Worm (Caenorhabditis elegans) whole organism, dauer: ENCODE data around the gene ctl-2.
"Not testable (repeated sequence)": the region's sequence is repeated elsewhere in the genome, so short reads cannot be mapped to it uniquely, and the experiment has no call there.

Experiments used
- unc-62 ChIP-seq: sonication (generic microtip); optimal IDR thresholded peaks from 2 replicates; lab custom pipeline; 2017; ENCODE audit warnings: missing biosample characterization, missing genetic modification reagents, missing genetic modification characterization

ctl-2 gene

DNA sequence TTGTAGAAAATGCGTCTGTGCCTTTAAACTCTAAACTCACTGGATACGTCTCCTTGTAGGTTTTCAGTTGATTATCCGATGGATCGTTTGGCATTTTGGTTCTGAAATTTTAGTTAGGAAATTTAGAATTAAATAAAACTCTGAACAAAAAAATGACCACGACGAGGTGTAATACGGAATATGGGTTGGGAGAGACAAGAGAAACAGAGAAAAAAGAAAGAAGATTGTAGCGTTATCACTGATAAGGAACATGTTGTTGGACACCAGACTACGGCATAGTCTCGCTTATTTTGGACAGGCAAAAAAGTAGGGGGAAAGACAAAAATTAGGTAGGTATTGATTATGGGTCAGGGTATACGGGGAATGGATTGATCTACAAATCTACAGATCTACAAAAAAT lies at the start of gene ctl-2:
Gene ctl-2, minus strand, starts transcription at position 101 of the 400 bp plus-strand sequence.
- TF ChIP-seq unc-62, result not testable (repeated sequence)

DNA sequence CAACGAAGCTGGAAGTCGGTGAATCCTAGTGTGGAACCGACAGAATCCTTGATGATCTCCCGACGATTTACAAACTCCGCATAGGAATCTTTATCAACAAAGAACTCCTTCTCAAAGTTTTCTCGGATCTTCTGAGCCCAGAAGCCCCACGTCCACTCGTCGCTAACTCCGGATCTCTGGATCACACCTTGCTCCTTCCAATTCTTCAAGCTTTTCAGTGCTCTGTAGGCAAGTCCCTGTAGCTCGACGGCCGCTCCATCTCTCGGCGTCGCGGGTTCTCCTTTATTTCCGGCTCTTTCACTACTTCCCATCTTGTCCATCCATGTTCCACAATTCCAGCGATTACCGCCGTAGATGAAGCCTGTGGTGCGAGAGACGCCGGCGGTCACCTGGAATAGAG lies 49.5 kb upstream of the ctl-2 start:
- TF ChIP-seq unc-62, result no peak

ce11 chrII:14350768-14351167 lies 48.9 kb upstream of the ctl-2 start:
- no peak for TF ChIP-seq unc-62

DNA sequence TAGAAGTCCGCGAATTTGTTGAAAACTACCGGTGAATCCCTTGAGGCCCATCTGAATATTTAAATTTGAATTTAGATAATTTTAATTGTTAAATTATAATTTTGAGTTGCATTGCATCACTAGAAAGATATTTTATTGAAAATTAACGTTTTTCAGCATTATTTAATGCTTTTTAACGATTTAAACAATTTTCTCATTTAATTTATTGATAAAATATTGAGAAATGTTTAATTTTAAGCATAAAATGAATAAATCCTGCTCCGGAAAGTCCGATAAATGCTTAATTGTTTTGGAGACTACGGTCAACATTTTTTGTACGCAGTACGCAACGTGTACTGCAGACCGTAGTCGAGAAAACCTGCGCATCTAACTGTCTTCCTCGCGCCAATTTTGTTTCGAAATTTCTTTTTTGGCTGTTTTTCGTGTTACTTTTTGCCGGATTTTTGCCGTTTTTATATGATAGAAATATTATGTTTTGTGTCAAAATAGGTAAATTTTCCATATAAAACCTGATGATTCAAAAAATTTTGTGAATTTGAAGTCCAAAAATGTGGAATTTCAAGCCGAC lies 47.6 kb upstream of the ctl-2 start, which contains the start of the genes Y54G11A.17, lin-7 and elof-1:
Gene Y54G11A.17, minus strand, starts transcription at position 51 of the 568 bp plus-strand sequence.
Gene lin-7, minus strand, starts transcription at position 51 of the 568 bp plus-strand sequence.
Gene elof-1, plus strand, starts transcription at position 383 of the 568 bp plus-strand sequence.
- TF ChIP-seq unc-62, result no peak

DNA sequence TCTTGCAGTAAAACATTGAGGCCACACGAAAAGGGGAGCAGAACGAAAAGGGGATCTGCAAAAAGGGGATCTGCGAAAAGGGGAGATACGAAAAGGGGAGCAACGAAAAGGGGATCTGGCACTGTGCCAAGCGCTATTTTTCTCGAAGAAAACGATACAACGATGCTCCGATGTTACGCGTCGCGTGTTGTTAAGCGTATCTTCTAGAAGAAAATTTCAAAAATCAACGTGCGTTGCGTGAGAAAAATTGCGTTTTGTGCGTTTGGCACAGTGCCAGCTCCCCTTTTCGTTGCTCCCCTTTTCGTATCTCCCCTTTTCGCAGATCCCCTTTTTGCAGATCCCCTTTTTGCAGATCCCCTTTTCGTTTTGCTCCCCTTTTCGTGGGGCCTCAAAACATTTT lies 44.4 kb upstream of the ctl-2 start, which contains the start of gene Y54G11A.9:
Gene Y54G11A.9, minus strand, starts transcription at position 196 of the 400 bp plus-strand sequence.
- not testable (repeated sequence) for TF ChIP-seq unc-62

- TF ChIP-seq unc-62, result not testable (repeated sequence)
These were observed 42.3 kb upstream of the ctl-2 start, which contains the start of gene ddl-3 for ce11 chrII:14344166-14344565. Gene ddl-3 (minus strand): TSS chrII:14344454.

ce11 chrII:14321225-14321624 lies 19.4 kb upstream of the ctl-2 start:
- TF ChIP-seq unc-62, result no peak

DNA sequence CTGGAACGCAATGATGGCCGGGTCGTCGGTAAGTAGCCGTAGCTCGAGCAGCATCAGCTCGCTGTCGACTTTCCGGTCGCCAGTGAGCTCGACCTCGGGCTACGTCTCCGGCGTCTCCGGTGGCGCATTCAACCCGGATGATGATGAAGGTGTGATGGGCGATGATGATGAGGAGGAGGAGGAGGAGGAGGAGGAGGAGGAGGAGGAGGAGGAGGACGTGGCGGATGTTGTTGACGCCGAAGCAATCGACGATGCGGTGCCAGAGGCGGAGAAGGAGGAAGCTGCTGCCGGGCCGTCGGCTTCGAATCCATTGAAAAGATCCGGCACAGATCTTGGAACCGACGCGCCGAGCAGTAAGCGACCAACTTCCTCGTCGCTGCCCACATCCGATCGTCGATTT lies 17.4 kb upstream of the ctl-2 start:
- TF ChIP-seq unc-62, result no peak

DNA sequence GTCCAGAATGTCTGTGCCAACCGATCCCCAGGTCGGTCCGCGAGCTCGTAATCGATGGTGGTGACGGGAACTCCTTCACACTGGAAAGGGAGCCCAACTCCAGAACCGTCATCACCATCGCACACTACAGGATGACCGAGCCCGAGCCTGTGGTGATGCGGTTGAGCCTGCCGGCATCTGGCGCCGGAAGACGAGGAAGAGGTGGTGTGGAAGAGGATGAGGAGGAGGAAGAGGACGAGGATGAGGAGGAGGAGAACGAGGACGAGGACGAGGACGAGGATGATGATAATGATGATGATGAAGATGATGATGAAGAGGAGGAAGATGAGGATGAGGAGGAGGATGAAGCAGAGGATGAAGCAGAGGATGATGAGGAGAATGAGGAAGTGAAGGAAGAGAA lies 16.2 kb upstream of the ctl-2 start, which contains the start of gene Y54G11A.14:
Gene Y54G11A.14, plus strand, starts transcription at position 132 of the 400 bp plus-strand sequence.
- no peak for TF ChIP-seq unc-62

DNA sequence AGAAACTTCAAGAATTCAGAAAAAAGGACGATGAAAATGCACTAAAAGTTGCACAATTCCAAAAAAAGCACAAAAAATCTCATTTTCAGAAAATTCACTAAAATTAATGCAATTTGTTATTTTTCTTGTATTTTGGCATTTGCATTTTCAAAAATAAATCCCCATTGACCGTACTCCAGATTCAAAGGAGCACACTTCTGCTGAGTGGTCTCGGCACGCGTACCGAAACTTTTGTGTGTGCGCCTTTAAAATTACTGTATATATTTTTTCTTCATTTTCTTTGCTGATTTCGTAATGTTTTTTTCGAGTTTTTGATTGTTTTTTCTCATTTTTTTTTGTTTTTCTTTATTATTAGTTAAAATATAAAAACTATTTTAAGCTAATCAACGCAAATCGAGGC lies 10.4 kb upstream of the ctl-2 start:
- TF ChIP-seq unc-62, result no peak

- no peak for TF ChIP-seq unc-62
These were observed 9.7 kb upstream of the ctl-2 start for ce11 chrII:14311537-14311936.

ce11 chrII:14310729-14311388 lies 9.0 kb upstream of the ctl-2 start, which contains the start of gene ctl-3:
Gene ctl-3 (minus strand): TSS chrII:14310779.
- no peak for TF ChIP-seq unc-62

- TF ChIP-seq unc-62, result not testable (repeated sequence)
These were observed 4.3 kb upstream of the ctl-2 start, which contains the start of gene ctl-1 for ce11 chrII:14306160-14306559. Gene ctl-1 (minus strand): TSS chrII:14306260.

DNA sequence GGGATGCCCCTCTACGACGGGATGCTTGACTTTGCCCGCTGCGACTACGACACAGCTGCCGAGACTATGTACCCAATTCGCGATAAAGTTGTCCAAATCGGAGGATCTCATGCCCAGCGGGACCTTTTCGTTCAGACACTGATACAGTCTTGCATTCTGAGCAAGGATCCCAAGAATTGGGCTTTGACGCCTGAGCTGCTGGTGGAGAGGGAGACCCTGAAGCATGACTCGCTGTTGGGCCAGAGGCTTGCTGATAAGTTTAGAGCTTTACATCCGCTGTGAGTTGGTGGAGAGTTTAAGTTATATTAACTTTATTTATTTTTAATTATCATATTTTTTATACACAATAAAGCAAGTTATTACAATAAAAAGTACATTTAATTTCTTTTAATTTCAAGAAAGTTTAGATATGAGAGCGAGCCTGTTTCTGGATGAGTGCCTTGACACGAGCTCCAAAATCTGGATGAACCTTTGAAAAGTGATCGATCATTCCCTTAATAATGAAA lies 2.5 kb downstream of the ctl-2 start:
- no peak for TF ChIP-seq unc-62

ce11 chrII:14297050-14297449 lies 4.8 kb downstream of the ctl-2 start, which contains the start of gene Y54G11A.7:
Gene Y54G11A.7 (plus strand): TSS chrII:14297305.
- not testable (repeated sequence) for TF ChIP-seq unc-62

DNA sequence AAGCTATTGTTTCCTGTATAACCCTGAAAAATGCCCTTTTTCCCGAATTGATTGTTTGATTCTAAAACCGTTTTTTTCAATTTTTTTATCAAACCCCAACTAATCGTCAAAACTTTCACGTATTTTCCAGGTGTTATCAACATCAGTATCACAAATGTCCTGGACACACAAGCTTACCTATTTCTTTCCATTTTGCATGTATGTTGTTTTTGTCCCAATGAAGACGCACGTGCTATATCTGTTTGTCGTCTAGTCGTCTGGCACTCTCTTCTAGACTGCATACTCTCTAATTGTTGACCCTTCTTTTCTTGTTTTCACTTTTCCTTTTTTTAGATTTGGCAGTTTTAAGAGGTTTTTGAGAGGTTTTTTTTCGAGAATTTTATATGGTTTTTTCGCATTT lies 5.5 kb downstream of the ctl-2 start:
- TF ChIP-seq unc-62, result no peak

- TF ChIP-seq unc-62, result no peak
These were observed 7.4 kb downstream of the ctl-2 start for ce11 chrII:14294390-14294789.
